Fruit fly (Drosophila melanogaster) whole organism, wandering third instar larva: Measurements from ENCODE around the gene CG3038.

Source experiments
- Abd-B ChIP-seq: fragments of >200 bp; optimal IDR thresholded peaks from 2 replicates; lab custom pipeline; 2017; ENCODE audit warnings: missing biosample characterization, missing genetic modification characterization
- CG32264 ChIP-seq: fragments of 200-800 bp; sonication (Bioruptor generic); optimal IDR thresholded peaks from 2 replicates; lab custom pipeline; 2016; ENCODE audit warnings: missing biosample characterization, missing genetic modification characterization
- CG9705 ChIP-seq: fragments of 200-800 bp; sonication (Bioruptor generic); optimal IDR thresholded peaks from 2 replicates; lab custom pipeline; 2018; ENCODE audit warnings: missing biosample characterization, mild to moderate bottlenecking, missing genetic modification characterization
- CrebA ChIP-seq: fragments of 200-800 bp; sonication (Bioruptor generic); optimal IDR thresholded peaks from 2 replicates; lab custom pipeline; 2016; ENCODE audit warnings: missing biosample characterization, mild to moderate bottlenecking, missing genetic modification characterization, borderline replicate concordance
- Dfd ChIP-seq: fragments of >200 bp; optimal IDR thresholded peaks from 2 replicates; lab custom pipeline; 2017; ENCODE audit warnings: missing biosample characterization, missing genetic modification characterization
- Dif ChIP-seq: fragments of 200-275, 200-300 bp; sonication (Bioruptor generic); optimal IDR thresholded peaks from 2 replicates; lab custom pipeline; 2018; ENCODE audit warnings: missing biosample characterization, missing genetic modification characterization; ENCODE audit not compliant: partially characterized antibody
- GATAd ChIP-seq: sonication (Bioruptor generic); optimal IDR thresholded peaks from 2 replicates; lab custom pipeline; 2016; ENCODE audit warnings: missing biosample characterization, missing genetic modification characterization
- HLH106 ChIP-seq: fragments of 200-800 bp; optimal IDR thresholded peaks from 3 replicates; lab custom pipeline; 2019; ENCODE audit warnings: missing biosample characterization, mild to moderate bottlenecking, missing genetic modification characterization, moderate library complexity
- Hnf4 ChIP-seq: fragments of 200-800 bp; sonication (Bioruptor generic); optimal IDR thresholded peaks from 2 replicates; lab custom pipeline; 2016; ENCODE audit warnings: missing biosample characterization, mild to moderate bottlenecking, missing genetic modification characterization
- Hr78 ChIP-seq: fragments of >200 bp; optimal IDR thresholded peaks from 2 replicates; lab custom pipeline; 2017; ENCODE audit warnings: missing biosample characterization, missing genetic modification characterization
- Hr83 ChIP-seq: fragments of 200-300 bp; sonication (Bioruptor generic); optimal IDR thresholded peaks from 2 replicates; lab custom pipeline; 2016; ENCODE audit warnings: missing biosample characterization, mild to moderate bottlenecking, missing genetic modification characterization, moderate library complexity; ENCODE audit not compliant: poor library complexity, severe bottlenecking
- Jra ChIP-seq: sonication (Bioruptor generic); optimal IDR thresholded peaks from 2 replicates; lab custom pipeline; 2016; ENCODE audit warnings: missing biosample characterization, missing genetic modification characterization
- Mio ChIP-seq: sonication (Bioruptor generic); optimal IDR thresholded peaks from 2 replicates; lab custom pipeline; 2016; ENCODE audit warnings: missing biosample characterization, missing genetic modification characterization
- Myc ChIP-seq: fragments of >200 bp; optimal IDR thresholded peaks from 2 replicates; lab custom pipeline; 2017
- N ChIP-seq: fragments of >200 bp; optimal IDR thresholded peaks from 2 replicates; lab custom pipeline; 2018; ENCODE audit warnings: missing biosample characterization, missing external identifiers, missing genetic modification characterization
- OdsH ChIP-seq: fragments of 200-800 bp; sonication (Bioruptor generic); optimal IDR thresholded peaks from 2 replicates; lab custom pipeline; 2016; ENCODE audit warnings: missing biosample characterization, mild to moderate bottlenecking, missing genetic modification characterization
- Rel ChIP-seq, 2 experiments: fragments of 200-800 bp; sonication (Bioruptor generic) in 1 of 2; optimal IDR thresholded peaks; 2 replicates in 1 of 2; 3 replicates in 1 of 2; lab custom pipeline; 2016 to 2019; ENCODE audit warnings: mild to moderate bottlenecking in 2 of 2, missing biosample characterization in 2 of 2, missing genetic modification characterization in 2 of 2, moderate library complexity in 1 of 2
- Sp1 ChIP-seq: fragments of 200-800 bp; sonication (Bioruptor generic); optimal IDR thresholded peaks from 3 replicates; lab custom pipeline; 2019; ENCODE audit warnings: missing biosample characterization, mild to moderate bottlenecking, missing genetic modification characterization, moderate library complexity
- Vsx2 ChIP-seq: fragments of 200-300, 225-300 bp; sonication (Bioruptor generic); optimal IDR thresholded peaks from 2 replicates; lab custom pipeline; 2018; ENCODE audit warnings: missing biosample characterization, missing genetic modification characterization; ENCODE audit not compliant: partially characterized antibody
- br ChIP-seq: fragments of 200-800 bp; sonication (Bioruptor generic); optimal IDR thresholded peaks from 2 replicates; lab custom pipeline; 2016; ENCODE audit warnings: missing biosample characterization, missing genetic modification characterization
- brk ChIP-seq: fragments of 200-800 bp; sonication (Bioruptor generic); optimal IDR thresholded peaks from 2 replicates; lab custom pipeline; 2016; ENCODE audit warnings: missing biosample characterization, mild to moderate bottlenecking, missing genetic modification characterization
- dl ChIP-seq, 2 experiments: fragments of 175-275, 200-275 bp in 1 of 2; fragments of 200-275 bp in 1 of 2; sonication (Bioruptor generic); optimal IDR thresholded peaks; lab custom pipeline; 2018; ENCODE audit warnings: mild to moderate bottlenecking in 2 of 2, missing biosample characterization in 2 of 2, missing genetic modification characterization in 2 of 2, moderate library complexity in 2 of 2; ENCODE audit not compliant: partially characterized antibody in 2 of 2, insufficient read depth in 1 of 2
- dmrt93B ChIP-seq: fragments of 200-800 bp; sonication (Bioruptor generic); optimal IDR thresholded peaks from 2 replicates; lab custom pipeline; 2018; ENCODE audit warnings: missing biosample characterization, mild to moderate bottlenecking, missing genetic modification characterization
- dsf ChIP-seq: sonication (Bioruptor generic); optimal IDR thresholded peaks from 2 replicates; lab custom pipeline; 2016; ENCODE audit warnings: missing biosample characterization, missing genetic modification characterization, borderline replicate concordance
- ey ChIP-seq: fragments of 200-800 bp; sonication (Bioruptor generic); optimal IDR thresholded peaks from 2 replicates; lab custom pipeline; 2016; ENCODE audit warnings: missing biosample characterization, missing genetic modification characterization
- foxo ChIP-seq, 2 experiments: fragments of 200-800 bp; sonication (Bioruptor generic); optimal IDR thresholded peaks; 2 replicates in 1 of 2; 3 replicates in 1 of 2; lab custom pipeline; 2016 to 2017; ENCODE audit warnings: missing biosample characterization in 2 of 2, missing genetic modification characterization in 2 of 2
- fru ChIP-seq: fragments of 200-800 bp; sonication (Bioruptor generic); optimal IDR thresholded peaks from 3 replicates; lab custom pipeline; 2016; ENCODE audit warnings: missing biosample characterization, mild to moderate bottlenecking, missing genetic modification characterization
- h ChIP-seq: fragments of 200-800 bp; sonication (Bioruptor generic); optimal IDR thresholded peaks from 3 replicates; lab custom pipeline; 2016; ENCODE audit warnings: missing biosample characterization, mild to moderate bottlenecking, missing genetic modification characterization
- jim ChIP-seq: fragments of 175-275, 200-325 bp; sonication (Bioruptor generic); optimal IDR thresholded peaks from 2 replicates; lab custom pipeline; 2016; ENCODE audit warnings: missing biosample characterization, mild to moderate bottlenecking, missing genetic modification characterization
- lola ChIP-seq: fragments of >200 bp; optimal IDR thresholded peaks from 2 replicates; lab custom pipeline; 2017; ENCODE audit warnings: missing biosample characterization, missing genetic modification characterization
- pan ChIP-seq: fragments of >200 bp; optimal IDR thresholded peaks from 2 replicates; lab custom pipeline; 2017
- psq ChIP-seq: fragments of 200-800 bp; sonication (Bioruptor generic); optimal IDR thresholded peaks from 3 replicates; lab custom pipeline; 2017; ENCODE audit warnings: missing biosample characterization, mild to moderate bottlenecking, missing genetic modification characterization, moderate library complexity
- rgr ChIP-seq: fragments of 200-800 bp; sonication (Bioruptor generic); optimal IDR thresholded peaks from 3 replicates; lab custom pipeline; 2016; ENCODE audit warnings: missing biosample characterization, mild to moderate bottlenecking, missing genetic modification characterization
- sv ChIP-seq: fragments of 200-800 bp; sonication (Bioruptor generic); optimal IDR thresholded peaks from 3 replicates; lab custom pipeline; 2016; ENCODE audit warnings: missing biosample characterization, missing genetic modification characterization
- tai ChIP-seq: sonication (Bioruptor generic); optimal IDR thresholded peaks from 2 replicates; lab custom pipeline; 2016; ENCODE audit warnings: missing biosample characterization, missing genetic modification characterization
- usp ChIP-seq: fragments of >200 bp; optimal IDR thresholded peaks from 2 replicates; lab custom pipeline; 2017; ENCODE audit warnings: missing biosample characterization, missing genetic modification characterization
- woc ChIP-seq: sonication (Bioruptor generic); optimal IDR thresholded peaks from 2 replicates; lab custom pipeline; 2016; ENCODE audit warnings: missing biosample characterization, mild to moderate bottlenecking, missing genetic modification characterization

CG3038 gene

dm6 chrX:267979-268378 is 22.3 kb upstream of the CG3038 start:
- TF ChIP-seq CG9705 (GFP tag; lab: Kevin White, UChicago), result no peak
- no peak for TF ChIP-seq brk (GFP tag; lab: Kevin White, UChicago)
- no peak for TF ChIP-seq CG32264 (GFP tag; lab: Kevin White, UChicago)
- no peak for TF ChIP-seq usp (GFP tag; lab: Kevin White, UChicago)
- TF ChIP-seq Sp1, result no peak
- no peak for TF ChIP-seq br (GFP tag; lab: Kevin White, UChicago)
- no peak for TF ChIP-seq OdsH (GFP tag; lab: Kevin White, UChicago)
- no peak for TF ChIP-seq Jra (GFP tag; lab: Kevin White, UChicago)
- no peak for TF ChIP-seq Hnf4 (GFP tag; lab: Kevin White, UChicago)
- TF ChIP-seq ey (GFP tag; lab: Kevin White, UChicago), result no peak
- no peak for TF ChIP-seq Myc (lab: Kevin White, UChicago)
- no peak for TF ChIP-seq dl (GFP tag; optimal IDR thresholded peaks at IDR 0.05; lab: Kevin White, UChicago; ENCODE audit: insufficient read depth in 1 of 2, partially characterized antibody in 2 of 2)
- no peak for TF ChIP-seq lola (GFP tag; lab: Kevin White, UChicago)
- TF ChIP-seq psq, result no peak
- no peak for TF ChIP-seq dmrt93B (GFP tag; lab: Kevin White, UChicago)

- TF ChIP-seq Vsx2, result no peak
- TF ChIP-seq rgr (GFP tag; lab: Kevin White, UChicago), result no peak
- TF ChIP-seq dsf (GFP tag; lab: Kevin White, UChicago), result no peak
- no peak for TF ChIP-seq CG9705 (GFP tag; lab: Kevin White, UChicago)
- no peak for TF ChIP-seq pan (lab: Kevin White, UChicago)
- TF ChIP-seq Myc (lab: Kevin White, UChicago), result no peak
- no peak for TF ChIP-seq HLH106 (tag; lab: Kevin White, UChicago)
- TF ChIP-seq br (GFP tag; lab: Kevin White, UChicago), result no peak
- TF ChIP-seq dl (GFP tag; optimal IDR thresholded peaks at IDR 0.05; lab: Kevin White, UChicago; ENCODE audit: insufficient read depth in 1 of 2, partially characterized antibody in 2 of 2), result no peak
- TF ChIP-seq h, result no peak
- TF ChIP-seq Rel (GFP tag; optimal IDR thresholded peaks at IDR 0.05; lab: Kevin White, UChicago), result no peak
- TF ChIP-seq Rel (tag; optimal IDR thresholded peaks at IDR 0.05; lab: Kevin White, UChicago), result no peak
- TF ChIP-seq, all 38 proteins: peak for 0
Observed at dm6 chrX:266978-267439, 21.4 kb upstream of the CG3038 start, which contains the start of gene CG13376. Gene CG13376 (minus strand): TSS chrX:267028.

- TF ChIP-seq Dfd (GFP tag; lab: Kevin White, UChicago) (no peak), dmrt93B (GFP tag; lab: Kevin White, UChicago) (no peak)
- TF ChIP-seq, all 38 proteins: peak for 0
Observed at dm6 chrX:265692-266091, 20.0 kb upstream of the CG3038 start.

dm6 chrX:263728-264344 is 18.2 kb upstream of the CG3038 start, which contains the start of gene CG13377:
Gene CG13377 (minus strand): TSS chrX:263999.
- TF ChIP-seq Myc (lab: Kevin White, UChicago), result no peak
- no peak for TF ChIP-seq tai (GFP tag; lab: Kevin White, UChicago)
- TF ChIP-seq woc (GFP tag; lab: Kevin White, UChicago), result peak; percentile 21
- no peak for TF ChIP-seq GATAd (GFP tag; lab: Kevin White, UChicago)
- TF ChIP-seq jim (GFP tag; lab: Kevin White, UChicago), result no peak
- TF ChIP-seq usp (GFP tag; lab: Kevin White, UChicago), result no peak
- TF ChIP-seq Mio (GFP tag; lab: Kevin White, UChicago), result no peak
- TF ChIP-seq CrebA (GFP tag; lab: Kevin White, UChicago), result no peak
- peak; percentile 11 for TF ChIP-seq brk (GFP tag; lab: Kevin White, UChicago)
- peak; percentile 14 for TF ChIP-seq Rel (GFP tag; optimal IDR thresholded peaks at IDR 0.05; lab: Kevin White, UChicago)
- no peak for TF ChIP-seq Rel (tag; optimal IDR thresholded peaks at IDR 0.05; lab: Kevin White, UChicago)
- no peak for TF ChIP-seq sv (GFP tag; lab: Kevin White, UChicago)
- peak; percentile 20 for TF ChIP-seq Dif
- TF ChIP-seq ey (GFP tag; lab: Kevin White, UChicago), result peak; percentile 43
- TF ChIP-seq Jra (GFP tag; lab: Kevin White, UChicago), result peak; percentile 25
- TF ChIP-seq h, result peak; percentile 57
- peak; percentile 40 for TF ChIP-seq HLH106 (tag; lab: Kevin White, UChicago)
- peak; percentile 66 for TF ChIP-seq Hnf4 (GFP tag; lab: Kevin White, UChicago)
- no peak for TF ChIP-seq dmrt93B (GFP tag; lab: Kevin White, UChicago)
- TF ChIP-seq Abd-B (GFP tag; lab: Kevin White, UChicago), result no peak
- no peak for TF ChIP-seq CG9705 (GFP tag; lab: Kevin White, UChicago)
- peak; percentile 51 for TF ChIP-seq fru (GFP tag; lab: Kevin White, UChicago)
- no peak for TF ChIP-seq N (GFP tag; lab: Kevin White, UChicago)
- peak; percentile 3 for TF ChIP-seq Sp1
- TF ChIP-seq OdsH (GFP tag; lab: Kevin White, UChicago), result peak; percentile 55
- no peak for TF ChIP-seq Hr83 (GFP tag; lab: Kevin White, UChicago)
- peak in 1 of 2 experiments; percentile 48 for TF ChIP-seq foxo (GFP tag; optimal IDR thresholded peaks at IDR 0.05; lab: Kevin White, UChicago)
- TF ChIP-seq Vsx2, result peak; percentile 30
- no peak for TF ChIP-seq pan (lab: Kevin White, UChicago)
- TF ChIP-seq br (GFP tag; lab: Kevin White, UChicago), result peak; percentile 21
- peak; percentile 65 for TF ChIP-seq rgr (GFP tag; lab: Kevin White, UChicago)
- TF ChIP-seq Hr78 (GFP tag; lab: Kevin White, UChicago), result no peak
- TF ChIP-seq dl (GFP tag; optimal IDR thresholded peaks at IDR 0.05; lab: Kevin White, UChicago; ENCODE audit: insufficient read depth in 1 of 2, partially characterized antibody in 2 of 2), result no peak
- TF ChIP-seq dsf (GFP tag; lab: Kevin White, UChicago), result no peak
- TF ChIP-seq psq, result peak; percentile 27
